Fruit fly (Drosophila melanogaster): ENCODE data around the gene CG46281.
A peak's percentile ranks its signal among the peaks of the same experiment; 100 is the strongest.

Gene CG46281

DNA sequence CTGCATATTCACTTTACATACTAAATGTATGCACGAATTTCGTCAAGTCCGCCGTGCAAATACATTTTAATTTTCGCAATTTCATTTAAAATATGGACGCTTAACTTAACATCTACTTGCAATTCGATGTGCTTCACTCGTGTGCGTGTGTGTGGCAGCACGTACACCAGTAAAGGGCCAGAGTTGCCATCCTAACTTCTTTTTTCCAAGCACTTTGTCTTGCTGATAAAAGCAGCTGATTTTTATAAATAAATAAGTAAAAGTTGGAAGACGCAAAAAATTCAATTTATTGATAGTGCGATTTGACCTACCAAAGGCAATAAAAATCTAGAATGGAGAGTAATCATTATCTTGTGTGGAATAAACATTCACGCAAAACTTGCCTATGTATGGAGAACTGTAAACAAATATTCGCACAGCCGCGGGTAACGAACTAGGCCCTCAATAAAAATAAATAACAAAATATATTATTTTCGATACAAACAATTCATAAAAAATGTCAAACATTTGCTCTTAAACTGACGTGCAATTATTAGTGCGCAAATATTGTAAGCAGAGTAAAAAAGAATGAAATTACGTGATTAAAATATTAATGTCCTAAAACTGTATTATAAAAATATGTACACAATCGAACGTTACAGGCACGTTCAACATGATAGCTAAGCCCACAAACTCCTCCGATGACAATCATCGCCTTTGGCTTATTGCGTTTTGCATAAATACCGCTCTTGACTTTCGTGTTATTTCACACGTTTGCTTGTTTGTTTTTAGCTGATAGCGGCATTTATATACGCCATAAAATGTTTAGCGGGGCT is 47.7 kb downstream of the CG46281 start (continued):
- TF ChIP-seq her (GFP tag; optimal IDR thresholded peaks at IDR 0.05), result no peak
- no peak for TF ChIP-seq TFAM (GFP tag; optimal IDR thresholded peaks at IDR 0.05)
- TF ChIP-seq CG31224 (GFP tag; IDR thresholded peaks at IDR 0.05), result peak; percentile 63
- TF ChIP-seq H15 (GFP tag; IDR thresholded peaks at IDR 0.05), result 0 out of 3 replicates have a peak, but pooled peaks have one; percentile 30
- no peak for TF ChIP-seq jumu (GFP tag; optimal IDR thresholded peaks at IDR 0.05)
- TF ChIP-seq CG7556 (GFP tag; optimal IDR thresholded peaks at IDR 0.05), result peak; percentile 75
- TF ChIP-seq CG17361 (GFP tag; IDR thresholded peaks at IDR 0.05), result peak; percentile 62; the same call in 2 of the 3 replicates
- peak; percentile 66 for TF ChIP-seq B-H2 (GFP tag; optimal IDR thresholded peaks at IDR 0.05)
- TF ChIP-seq dm (GFP tag; optimal IDR thresholded peaks at IDR 0.05), result no peak
- no peak for TF ChIP-seq CG17802 (tag; optimal IDR thresholded peaks at IDR 0.05)
- peak; percentile 74 for TF ChIP-seq Atf6 (GFP tag; IDR thresholded peaks at IDR 0.05)
- TF ChIP-seq mam (GFP tag; optimal IDR thresholded peaks at IDR 0.05), result peak; percentile 13
- TF ChIP-seq CG17568 (GFP tag; optimal IDR thresholded peaks at IDR 0.05), result peak; percentile 33
- TF ChIP-seq CG18476 (GFP tag; optimal IDR thresholded peaks at IDR 0.05), result peak; percentile 31
- no peak for TF ChIP-seq Mes4 (GFP tag; optimal IDR thresholded peaks at IDR 0.05)
- peak; percentile 52 for TF ChIP-seq nerfin-1 (tag; optimal IDR thresholded peaks at IDR 0.05)
- peak; percentile 6 for TF ChIP-seq CG6683 (GFP tag; optimal IDR thresholded peaks at IDR 0.05)
- TF ChIP-seq CG7839 (tag; optimal IDR thresholded peaks at IDR 0.05), result peak; percentile 72
- TF ChIP-seq Mrtf (GFP tag; IDR thresholded peaks at IDR 0.05), result peak; percentile 50; the same call in 1 of the 3 replicates
- no peak for TF ChIP-seq sr (GFP tag; IDR thresholded peaks at IDR 0.05)
- TF ChIP-seq Pdp1 (GFP tag; optimal IDR thresholded peaks at IDR 0.05), result peak in 1 of 2 experiments; percentile 4
- TF ChIP-seq CG7963 (GFP tag; IDR thresholded peaks at IDR 0.05; ENCODE audit: partially characterized antibody), result no peak
- TF ChIP-seq Taf1 (GFP tag; IDR thresholded peaks at IDR 0.05), result no peak
- no peak for TF ChIP-seq Hr39 (optimal IDR thresholded peaks at IDR 0.05)
- TF ChIP-seq Eip74EF (GFP tag; optimal IDR thresholded peaks at IDR 0.05), result no peak
- TF ChIP-seq CG11696 (GFP tag; IDR thresholded peaks at IDR 0.05), result peak; percentile 97
- no peak for TF ChIP-seq jigr1 (GFP tag; IDR thresholded peaks at IDR 0.05)
- TF ChIP-seq CG7372 (GFP tag; IDR thresholded peaks at IDR 0.05), result 0 out of 2 replicates have a peak, but pooled peaks have one; percentile 33
- TF ChIP-seq CG3995 (GFP tag; optimal IDR thresholded peaks at IDR 0.05), result peak; percentile 50
- peak; percentile 75 for TF ChIP-seq Sox102F (GFP tag; optimal IDR thresholded peaks at IDR 0.05)
- TF ChIP-seq CG11456 (GFP tag; IDR thresholded peaks at IDR 0.05), result peak; percentile 15; the same call in 1 of the 3 replicates
- TF ChIP-seq inv (GFP tag; IDR thresholded peaks at IDR 0.05; ENCODE audit: partially characterized antibody), result no peak
- no peak for TF ChIP-seq CG34224 (GFP tag; IDR thresholded peaks at IDR 0.05; ENCODE audit: partially characterized antibody)
- TF ChIP-seq dpn (GFP tag; optimal IDR thresholded peaks at IDR 0.05), result peak in 1 of 2 experiments; percentile 61
- peak; percentile 52; the same call in 1 of the 3 replicates for TF ChIP-seq ase (GFP tag; IDR thresholded peaks at IDR 0.05)
- no peak for TF ChIP-seq CG11085 (GFP tag; IDR thresholded peaks at IDR 0.05)
- no peak for TF ChIP-seq Sry-δ (GFP tag; optimal IDR thresholded peaks at IDR 0.05)
- no peak for TF ChIP-seq fd102C (GFP tag; optimal IDR thresholded peaks at IDR 0.05)
- no peak for TF ChIP-seq ERR (GFP tag; optimal IDR thresholded peaks at IDR 0.05)
- TF ChIP-seq ro (GFP tag; IDR thresholded peaks at IDR 0.05), result no peak
- peak; percentile 82 for TF ChIP-seq gem (tag; optimal IDR thresholded peaks at IDR 0.05)
- peak; percentile 51 for TF ChIP-seq CG8281 (tag; optimal IDR thresholded peaks at IDR 0.05)
- peak; percentile 35 for TF ChIP-seq CG8388 (GFP tag; optimal IDR thresholded peaks at IDR 0.05)
- no peak for TF ChIP-seq CG2875 (GFP tag; optimal IDR thresholded peaks at IDR 0.05)
- TF ChIP-seq bab2 (GFP tag; optimal IDR thresholded peaks at IDR 0.05), result no peak
- peak; percentile 69 for TF ChIP-seq fd3F (GFP tag; optimal IDR thresholded peaks at IDR 0.05)
- TF ChIP-seq CG3838 (GFP tag; optimal IDR thresholded peaks at IDR 0.05), result no peak
- TF ChIP-seq Atf-2 (GFP tag; optimal IDR thresholded peaks at IDR 0.05), result no peak
- TF ChIP-seq Tbp (GFP tag; optimal IDR thresholded peaks at IDR 0.05), result no peak

All from whole organism, embryonic.